Fruit fly (Drosophila melanogaster) whole organism, prepupa: Measurements from ENCODE around the gene CG34310.
A peak's percentile ranks its signal among the peaks of the same experiment; 100 is the strongest.

Experiments used
- Blimp-1 ChIP-seq: fragments of 200-800 bp; sonication (Bioruptor generic); optimal IDR thresholded peaks from 3 replicates; lab custom pipeline; 2017; ENCODE audit warnings: missing biosample characterization, missing genetic modification characterization, mild to moderate bottlenecking, moderate library complexity, missing genetic modification reagents
- CG10631 ChIP-seq: fragments of 200-800 bp; sonication (Bioruptor generic); optimal IDR thresholded peaks from 2 replicates; lab custom pipeline; 2016; ENCODE audit warnings: missing biosample characterization, missing genetic modification characterization
- CG10669 ChIP-seq: fragments of 200-800 bp; sonication (Bioruptor generic); optimal IDR thresholded peaks from 3 replicates; lab custom pipeline; 2018; ENCODE audit warnings: missing biosample characterization, mild to moderate bottlenecking, missing genetic modification characterization, moderate library complexity
- CG11294 ChIP-seq: fragments of 200-800 bp; sonication (Bioruptor generic); IDR thresholded peaks from 2 replicates; pipeline ENCODE4 v1.3.6; 2022; ENCODE audit warnings: missing biosample characterization, missing genetic modification characterization
- CG11902 ChIP-seq: fragments of 200-800 bp; sonication (Bioruptor generic); optimal IDR thresholded peaks from 3 replicates; lab custom pipeline; 2016; ENCODE audit warnings: missing biosample characterization, missing genetic modification characterization
- CG15336 ChIP-seq: fragments of 200-800 bp; sonication (Bioruptor generic); IDR thresholded peaks from 2 replicates; pipeline ENCODE4 v1.3.6; 2022; ENCODE audit warnings: missing biosample characterization, missing genetic modification characterization
- CG1621 ChIP-seq: fragments of 200-800 bp; sonication (Bioruptor generic); optimal IDR thresholded peaks from 3 replicates; lab custom pipeline; 2018; ENCODE audit warnings: missing biosample characterization, mild to moderate bottlenecking, missing genetic modification characterization
- CG16779 ChIP-seq: fragments of 200-800 bp; sonication (Bioruptor generic); optimal IDR thresholded peaks from 3 replicates; lab custom pipeline; 2017; ENCODE audit warnings: missing biosample characterization, mild to moderate bottlenecking, missing genetic modification characterization
- CG3032 ChIP-seq: fragments of 200-800 bp; optimal IDR thresholded peaks from 2 replicates; lab custom pipeline; 2019; ENCODE audit warnings: missing biosample characterization, mild to moderate bottlenecking, missing genetic modification characterization, moderate library complexity
- CG31627 ChIP-seq: fragments of 200-800 bp; sonication (Bioruptor generic); optimal IDR thresholded peaks from 3 replicates; lab custom pipeline; 2016; ENCODE audit warnings: missing biosample characterization, missing genetic modification characterization
- CG32006 ChIP-seq: fragments of 200-800 bp; sonication (Bioruptor generic); optimal IDR thresholded peaks from 3 replicates; lab custom pipeline; 2017; ENCODE audit warnings: missing biosample characterization, mild to moderate bottlenecking, missing genetic modification characterization
- CG34406 ChIP-seq: fragments of 200-800 bp; sonication (Bioruptor generic); optimal IDR thresholded peaks from 3 replicates; lab custom pipeline; 2016; ENCODE audit warnings: missing biosample characterization, missing genetic modification characterization
- CG4318 ChIP-seq: fragments of 200-800 bp; sonication (Bioruptor generic); optimal IDR thresholded peaks from 3 replicates; lab custom pipeline; 2017; ENCODE audit warnings: missing biosample characterization, mild to moderate bottlenecking, missing genetic modification characterization
- CG6276 ChIP-seq: fragments of 200-800 bp; sonication (Bioruptor generic); optimal IDR thresholded peaks from 2 replicates; lab custom pipeline; 2017; ENCODE audit warnings: missing biosample characterization, mild to moderate bottlenecking, missing genetic modification characterization
- CG6792 ChIP-seq: fragments of 200-800 bp; sonication (Bioruptor generic); optimal IDR thresholded peaks from 3 replicates; lab custom pipeline; 2016; ENCODE audit warnings: missing biosample characterization, missing genetic modification characterization
- CG6808 ChIP-seq: fragments of 200-800 bp; sonication (Bioruptor generic); optimal IDR thresholded peaks from 3 replicates; lab custom pipeline; 2017; ENCODE audit warnings: missing biosample characterization, missing genetic modification characterization, mild to moderate bottlenecking, moderate library complexity, missing genetic modification reagents
- CG6854 ChIP-seq: fragments of 200-800 bp; sonication (Bioruptor generic); optimal IDR thresholded peaks from 2 replicates; lab custom pipeline; 2017; ENCODE audit warnings: missing biosample characterization, mild to moderate bottlenecking, missing genetic modification characterization
- CG7368 ChIP-seq: fragments of 200-800 bp; sonication (Bioruptor generic); optimal IDR thresholded peaks from 3 replicates; lab custom pipeline; 2016; ENCODE audit warnings: missing biosample characterization, missing genetic modification characterization
- CG8319 ChIP-seq: fragments of 200-800 bp; sonication (Bioruptor generic); optimal IDR thresholded peaks from 3 replicates; lab custom pipeline; 2016; ENCODE audit warnings: missing biosample characterization, missing genetic modification characterization
- CG9139 ChIP-seq: fragments of 200-800 bp; sonication (Bioruptor generic); optimal IDR thresholded peaks from 3 replicates; lab custom pipeline; 2017; ENCODE audit warnings: missing biosample characterization, mild to moderate bottlenecking, missing genetic modification characterization
- Eip75B ChIP-seq: fragments of 200-800 bp; sonication (Bioruptor generic); optimal IDR thresholded peaks from 3 replicates; lab custom pipeline; 2016; ENCODE audit warnings: missing biosample characterization, missing genetic modification characterization
- Eip93F ChIP-seq: fragments of 200-800 bp; sonication (Bioruptor generic); optimal IDR thresholded peaks from 2 replicates; lab custom pipeline; 2016; ENCODE audit warnings: missing biosample characterization, mild to moderate bottlenecking, missing genetic modification characterization
- Ets21C ChIP-seq: fragments of 200-800 bp; sonication (Bioruptor generic); optimal IDR thresholded peaks from 3 replicates; lab custom pipeline; 2016; ENCODE audit warnings: missing biosample characterization, missing genetic modification characterization
- Ets96B ChIP-seq: fragments of 200-800 bp; optimal IDR thresholded peaks from 2 replicates; lab custom pipeline; 2019; ENCODE audit warnings: missing biosample characterization, mild to moderate bottlenecking, missing genetic modification characterization, moderate library complexity
- Gug ChIP-seq: fragments of 200-800 bp; sonication (Bioruptor generic); IDR thresholded peaks from 2 replicates; pipeline ENCODE4 v1.3.6; 2022; ENCODE audit warnings: missing biosample characterization, missing genetic modification characterization
- Hr38 ChIP-seq: sonication (Bioruptor generic); optimal IDR thresholded peaks from 2 replicates; lab custom pipeline; 2016; ENCODE audit warnings: missing biosample characterization, missing genetic modification characterization
- Hr39 ChIP-seq: fragments of 200-800 bp; sonication (Bioruptor generic); optimal IDR thresholded peaks from 2 replicates; lab custom pipeline; 2016; ENCODE audit warnings: missing biosample characterization, missing genetic modification characterization
- Lpt ChIP-seq: fragments of 200-800 bp; sonication (Bioruptor generic); optimal IDR thresholded peaks from 3 replicates; lab custom pipeline; 2016; ENCODE audit warnings: missing biosample characterization, missing genetic modification characterization
- Met ChIP-seq: fragments of 200-800 bp; sonication (Bioruptor generic); optimal IDR thresholded peaks from 3 replicates; lab custom pipeline; 2016; ENCODE audit warnings: missing biosample characterization, missing genetic modification characterization
- OdsH ChIP-seq: fragments of 200-800 bp; sonication (Bioruptor generic); optimal IDR thresholded peaks from 3 replicates; lab custom pipeline; 2016; ENCODE audit warnings: missing biosample characterization, missing genetic modification characterization
- Smox ChIP-seq: fragments of 200-800 bp; sonication (Bioruptor generic); optimal IDR thresholded peaks from 3 replicates; lab custom pipeline; 2016; ENCODE audit warnings: missing biosample characterization, missing genetic modification characterization
- Sox15 ChIP-seq: fragments of 200-800 bp; sonication (Bioruptor generic); optimal IDR thresholded peaks from 3 replicates; lab custom pipeline; 2016; ENCODE audit warnings: missing biosample characterization, missing genetic modification characterization
- achi ChIP-seq: fragments of 200-800 bp; sonication (Bioruptor generic); optimal IDR thresholded peaks from 3 replicates; lab custom pipeline; 2016; ENCODE audit warnings: missing biosample characterization, missing genetic modification characterization
- acj6 ChIP-seq: fragments of 200-800 bp; sonication (Bioruptor generic); optimal IDR thresholded peaks from 3 replicates; lab custom pipeline; 2016; ENCODE audit warnings: missing biosample characterization, missing genetic modification characterization
- cyc ChIP-seq: fragments of 200-800 bp; sonication (Bioruptor generic); optimal IDR thresholded peaks from 3 replicates; lab custom pipeline; 2016; ENCODE audit warnings: missing biosample characterization, missing genetic modification characterization
- dac ChIP-seq: fragments of 200-800 bp; sonication (Bioruptor generic); optimal IDR thresholded peaks from 2 replicates; lab custom pipeline; 2017; ENCODE audit warnings: missing biosample characterization, mild to moderate bottlenecking, missing genetic modification characterization
- dsx ChIP-seq: fragments of 200-800 bp; optimal IDR thresholded peaks from 3 replicates; lab custom pipeline; 2019; ENCODE audit warnings: missing biosample characterization, mild to moderate bottlenecking, missing genetic modification characterization, moderate library complexity; ENCODE audit not compliant: poor library complexity, severe bottlenecking
- eg ChIP-seq: fragments of 200-800 bp; sonication (Bioruptor generic); IDR thresholded peaks from 3 replicates; pipeline ENCODE4 v1.3.6; 2022; ENCODE audit warnings: missing biosample characterization, missing genetic modification characterization
- fd59A ChIP-seq: fragments of 200-800 bp; sonication (Bioruptor generic); optimal IDR thresholded peaks from 2 replicates; lab custom pipeline; 2017; ENCODE audit warnings: missing biosample characterization, mild to moderate bottlenecking, missing genetic modification characterization, missing genetic modification reagents
- fkh ChIP-seq: fragments of 200-800 bp; sonication (Bioruptor generic); optimal IDR thresholded peaks from 3 replicates; lab custom pipeline; 2017; ENCODE audit warnings: missing biosample characterization, mild to moderate bottlenecking, missing genetic modification characterization, moderate library complexity
- lz ChIP-seq: fragments of 200-800 bp; sonication (Bioruptor generic); optimal IDR thresholded peaks from 3 replicates; lab custom pipeline; 2016; ENCODE audit warnings: missing biosample characterization, missing genetic modification characterization
- net ChIP-seq: fragments of 200-800 bp; sonication (Bioruptor generic); optimal IDR thresholded peaks from 3 replicates; lab custom pipeline; 2016; ENCODE audit warnings: missing biosample characterization, missing genetic modification characterization
- pdm3 ChIP-seq: fragments of 200-800 bp; sonication (Bioruptor generic); optimal IDR thresholded peaks from 3 replicates; lab custom pipeline; 2016; ENCODE audit warnings: missing biosample characterization, missing genetic modification characterization
- salr ChIP-seq, 2 experiments: fragments of 200-800 bp; sonication (Bioruptor generic); optimal IDR thresholded peaks; 3 replicates each; lab custom pipeline; 2016 to 2018; ENCODE audit warnings: missing biosample characterization in 2 of 2, missing genetic modification characterization in 2 of 2, mild to moderate bottlenecking in 1 of 2
- ss ChIP-seq, 2 experiments: fragments of 200-800 bp; sonication (Bioruptor generic); optimal IDR thresholded peaks; 2 replicates in 1 of 2; 3 replicates in 1 of 2; lab custom pipeline; 2017 to 2018; ENCODE audit warnings: mild to moderate bottlenecking in 2 of 2, missing biosample characterization in 2 of 2, missing genetic modification characterization in 2 of 2, moderate library complexity in 1 of 2
- svp ChIP-seq: fragments of 200-800 bp; sonication (Bioruptor generic); peaks from one replicate; lab custom pipeline; 2016; ENCODE audit warnings: missing biosample characterization, missing genetic modification characterization
- topi ChIP-seq: fragments of 200-800 bp; sonication (Bioruptor generic); optimal IDR thresholded peaks from 3 replicates; lab custom pipeline; 2016; ENCODE audit warnings: missing biosample characterization, missing genetic modification characterization
- vri ChIP-seq: fragments of 200-800 bp; sonication (Bioruptor generic); optimal IDR thresholded peaks from 3 replicates; lab custom pipeline; 2016; ENCODE audit warnings: missing biosample characterization, mild to moderate bottlenecking, missing genetic modification characterization

Gene CG34310

DNA sequence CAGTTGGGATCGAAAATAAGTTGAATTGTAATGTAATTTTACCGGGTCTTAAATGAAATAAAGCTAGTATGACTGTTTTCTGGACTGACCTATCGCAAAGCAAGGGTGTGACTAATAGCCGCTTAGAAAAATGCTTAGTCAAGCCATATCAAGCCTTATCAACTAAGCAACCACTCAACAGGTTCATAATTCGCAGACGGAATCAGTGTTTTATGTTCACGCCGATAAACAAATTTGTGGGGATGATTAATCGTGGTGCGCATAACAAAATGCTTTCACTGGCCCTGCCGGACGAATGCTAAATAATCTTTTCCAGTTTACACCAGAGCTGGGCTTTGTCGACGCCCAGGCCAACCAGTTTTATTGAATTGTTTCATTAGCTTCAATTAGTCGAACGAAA, 19.4 kb downstream of the CG34310 start:
- TF ChIP-seq fkh (GFP tag; lab: Kevin White, UChicago), result peak; percentile 45
- TF ChIP-seq Hr38 (GFP tag; lab: Kevin White, UChicago), result no peak

DNA sequence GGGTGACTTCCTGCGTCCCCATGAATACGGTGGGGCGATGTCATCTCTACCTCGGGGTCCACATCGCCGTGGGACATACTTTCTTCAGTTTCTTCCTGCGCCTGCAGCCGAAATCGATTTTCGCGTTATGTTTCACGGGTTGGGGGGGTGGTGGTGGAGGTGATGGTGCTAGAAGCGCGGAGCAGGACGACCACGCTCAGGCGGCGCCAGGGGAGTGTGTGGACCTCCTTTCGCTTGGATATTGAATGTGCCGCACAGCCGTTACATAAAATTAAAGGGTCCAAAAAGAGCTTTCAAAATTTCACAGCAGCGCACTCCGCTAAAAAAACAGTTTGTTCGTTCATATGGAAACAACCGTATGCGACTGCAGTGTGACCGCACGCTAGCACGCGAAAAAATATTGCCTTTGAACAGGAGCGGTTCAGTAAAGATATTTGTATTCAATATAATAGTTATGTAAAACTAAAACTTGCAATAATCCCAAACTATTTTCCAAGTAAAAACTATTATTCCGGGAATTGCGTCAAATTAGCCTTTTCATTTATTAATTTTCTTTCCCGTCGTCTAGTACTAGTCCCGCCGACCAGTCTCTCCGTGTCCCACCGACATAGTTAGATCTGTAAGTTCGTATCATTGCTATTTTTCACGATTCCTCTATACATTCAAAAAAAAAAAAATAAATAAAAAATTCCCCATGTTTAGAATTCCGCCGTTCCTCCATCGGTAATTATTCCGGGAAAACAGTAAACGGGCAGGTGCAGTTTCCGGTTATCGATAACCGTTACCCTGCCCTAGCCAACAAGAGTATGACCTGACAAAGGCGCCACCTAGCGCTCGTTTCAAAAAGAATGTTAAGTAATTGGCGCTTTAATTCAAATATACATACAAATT, 20.8 kb downstream of the CG34310 start, which contains the start of gene Nhe3:
Nhe3 (minus strand) TSS at position 373 of the 891 bp plus-strand sequence.
- TF ChIP-seq Ets21C (peak; percentile 73), CG16779 (no peak), achi (GFP tag; lab: Kevin White, UChicago) (no peak), OdsH (GFP tag; lab: Kevin White, UChicago) (no peak), CG6808 (GFP tag; lab: Kevin White, UChicago) (no peak), topi (peak; percentile 81), CG4318 (GFP tag; lab: Kevin White, UChicago) (no peak), CG11902 (GFP tag; lab: Kevin White, UChicago) (peak; percentile 94), net (no peak), CG9139 (GFP tag; lab: Kevin White, UChicago) (no peak), dsx (GFP tag; lab: Kevin White, UChicago) (no peak), fd59A (GFP tag; lab: Kevin White, UChicago) (peak; percentile 27), CG6276 (GFP tag; lab: Kevin White, UChicago) (no peak), Lpt (GFP tag; lab: Kevin White, UChicago) (no peak), fkh (GFP tag; lab: Kevin White, UChicago) (peak; percentile 45), lz (peak; percentile 90), Hr39 (peak; percentile 86), ss (GFP tag; optimal IDR thresholded peaks at IDR 0.05; lab: Kevin White, UChicago) (no peak), CG31627 (GFP tag; lab: Kevin White, UChicago) (peak; percentile 85), CG34406 (GFP tag; lab: Kevin White, UChicago) (peak; percentile 81), Eip93F (GFP tag; lab: Kevin White, UChicago) (peak; percentile 25), CG32006 (no peak), Eip75B (GFP tag; lab: Kevin White, UChicago) (peak; percentile 50), CG7368 (GFP tag; lab: Kevin White, UChicago) (no peak), pdm3 (GFP tag; lab: Kevin White, UChicago) (peak; percentile 32), dac (peak; percentile 45), Blimp-1 (GFP tag; lab: Kevin White, UChicago) (peak; percentile 42), CG15336 (GFP tag; lab: Robert Waterston, UW) (peak; percentile 61; the same call in 1 of the 2 replicates), Sox15 (GFP tag; lab: Kevin White, UChicago) (peak; percentile 71), CG10631 (GFP tag; lab: Kevin White, UChicago) (no peak), CG10669 (GFP tag; lab: Kevin White, UChicago) (no peak), Smox (GFP tag; lab: Kevin White, UChicago) (no peak), CG1621 (tag; lab: Kevin White, UChicago) (peak; percentile 85), cyc (GFP tag; lab: Kevin White, UChicago) (peak; percentile 82), CG3032 (peak; percentile 71), svp (GFP tag; lab: Kevin White, UChicago) (peak; percentile 87), CG8319 (GFP tag; lab: Kevin White, UChicago) (peak; percentile 70), vri (GFP tag; lab: Kevin White, UChicago) (peak; percentile 63), CG11294 (GFP tag; lab: Robert Waterston, UW) (peak; percentile 62; the same call in 1 of the 2 replicates), eg (GFP tag; lab: Robert Waterston, UW) (peak; percentile 80), Met (GFP tag; lab: Kevin White, UChicago) (peak; percentile 27), acj6 (GFP tag; lab: Kevin White, UChicago) (peak; percentile 82), CG6854 (GFP tag; lab: Kevin White, UChicago) (peak; percentile 9), salr (GFP tag; optimal IDR thresholded peaks at IDR 0.05; lab: Kevin White, UChicago) (peak in 1 of 2 experiments; percentile 29), Ets96B (no peak), CG6792 (GFP tag; lab: Kevin White, UChicago) (peak; percentile 79), Gug (GFP tag; lab: Robert Waterston, UW) (peak; percentile 40)
